Worm (Caenorhabditis elegans) whole organism, young adult: ENCODE measurements around the gene C18D11.6.

Experiments used
- B0336.3 ChIP-seq: fragments of 200-800 bp; sonication (Bioruptor generic); IDR thresholded peaks from 2 replicates; pipeline ENCODE4 v1.3.6; 2022; ENCODE audit warnings: missing genetic modification characterization, missing compliant biosample characterization
- D2030.7 ChIP-seq: fragments of 200-800 bp; sonication (Bioruptor generic); IDR thresholded peaks from 2 replicates; pipeline ENCODE4 v1.3.6; 2022; ENCODE audit warnings: missing genetic modification reagents, missing genetic modification characterization, missing compliant biosample characterization
- F23B12.7 ChIP-seq: sonication (generic microtip); optimal IDR thresholded peaks from 2 replicates; lab custom pipeline; 2017; ENCODE audit warnings: missing genetic modification characterization, mild to moderate bottlenecking, missing compliant biosample characterization, antibody characterized with exemption, moderate library complexity; ENCODE audit not compliant: insufficient read depth
- F33H1.4 ChIP-seq: fragments of 200-800 bp; sonication (Bioruptor generic); IDR thresholded peaks from 2 replicates; pipeline ENCODE4 v1.3.6; 2022; ENCODE audit warnings: missing genetic modification reagents, missing genetic modification characterization, missing compliant biosample characterization
- T26A5.8 ChIP-seq: sonication (generic microtip); optimal IDR thresholded peaks from 2 replicates; lab custom pipeline; 2016; ENCODE audit warnings: missing genetic modification characterization, missing compliant biosample characterization
- Y53G8AR.9 ChIP-seq: fragments of 200-800 bp; sonication (Bioruptor generic); conservative IDR thresholded peaks from 2 replicates; pipeline ENCODE4 v1.3.6; 2022; ENCODE audit warnings: missing genetic modification reagents, missing genetic modification characterization, missing compliant biosample characterization
- Y67H2A.10 ChIP-seq: fragments of 200-800 bp; sonication (Bioruptor generic); conservative IDR thresholded peaks from 2 replicates; pipeline ENCODE4 v1.3.6; 2022; ENCODE audit warnings: missing genetic modification reagents, missing genetic modification characterization, missing compliant biosample characterization
- cebp-1 ChIP-seq, 2 experiments: fragments of 200-800 bp in 1 of 2; sonication (Bioruptor generic) in 1 of 2; sonication (generic microtip) in 1 of 2; IDR thresholded peaks in 1 of 2; optimal IDR thresholded peaks in 1 of 2; 2 replicates each; pipeline versions ENCODE4 v1.3.6 to Lab custom; 2017 to 2022; ENCODE audit warnings: missing compliant biosample characterization in 2 of 2, missing genetic modification characterization in 2 of 2, mild to moderate bottlenecking in 1 of 2, missing genetic modification reagents in 1 of 2, moderate library complexity in 1 of 2
- ceh-100 ChIP-seq: fragments of 200-800 bp; sonication (Bioruptor generic); IDR thresholded peaks from 2 replicates; pipeline ENCODE4 v1.3.6; 2022; ENCODE audit warnings: missing genetic modification reagents, missing genetic modification characterization, missing compliant biosample characterization
- ceh-91 ChIP-seq: fragments of 200-800 bp; sonication (Bioruptor generic); IDR thresholded peaks from 2 replicates; pipeline ENCODE4 v1.3.6; 2022; ENCODE audit warnings: missing genetic modification reagents, missing genetic modification characterization, missing compliant biosample characterization
- die-1 ChIP-seq: sonication (generic microtip); optimal IDR thresholded peaks from 2 replicates; lab custom pipeline; 2016; ENCODE audit warnings: missing genotype, mild to moderate bottlenecking, missing genetic modification characterization, missing compliant biosample characterization
- dpl-1 ChIP-seq: fragments of 150-350 bp; optimal IDR thresholded peaks from 2 replicates; lab custom pipeline; 2014; ENCODE audit warnings: missing biosample characterization, missing genetic modification reagents, missing genetic modification characterization
- efl-1 ChIP-seq: fragments of 150-350 bp; optimal IDR thresholded peaks from 2 replicates; lab custom pipeline; 2014; ENCODE audit warnings: missing biosample characterization, missing genetic modification reagents, missing genetic modification characterization
- egl-18 ChIP-seq: fragments of 200-800 bp; sonication (Bioruptor generic); IDR thresholded peaks from 2 replicates; pipeline ENCODE4 v1.3.6; 2022; ENCODE audit warnings: missing genetic modification reagents, missing genetic modification characterization, missing compliant biosample characterization
- egl-44 ChIP-seq: fragments of 200-800 bp; sonication (Bioruptor generic); IDR thresholded peaks from 2 replicates; pipeline ENCODE4 v1.3.6; 2022; ENCODE audit warnings: missing genetic modification reagents, missing genetic modification characterization, missing compliant biosample characterization
- egrh-3 ChIP-seq: fragments of 200-800 bp; sonication (Bioruptor generic); IDR thresholded peaks from 2 replicates; pipeline ENCODE4 v1.3.6; 2022; ENCODE audit warnings: missing genetic modification reagents, missing genetic modification characterization, missing compliant biosample characterization
- ets-4 ChIP-seq: fragments of 200-800 bp; sonication (Bioruptor generic); optimal IDR thresholded peaks from 2 replicates; lab custom pipeline; 2018; ENCODE audit warnings: mild to moderate bottlenecking, missing genetic modification characterization, missing compliant biosample characterization
- him-1 ChIP-seq: sonication (generic microtip); optimal IDR thresholded peaks from 2 replicates; lab custom pipeline; 2016; ENCODE audit warnings: missing genotype, missing genetic modification reagents, missing genetic modification characterization, missing compliant biosample characterization
- hlh-12 ChIP-seq: sonication (generic microtip); optimal IDR thresholded peaks from 2 replicates; lab custom pipeline; 2016; ENCODE audit warnings: missing genetic modification characterization, missing compliant biosample characterization
- hlh-26 ChIP-seq: fragments of 200-800 bp; sonication (Bioruptor generic); conservative IDR thresholded peaks from 2 replicates; pipeline ENCODE4 v1.3.6; 2022; ENCODE audit warnings: missing genetic modification reagents, missing genetic modification characterization, missing compliant biosample characterization
- hmg-1.2 ChIP-seq: fragments of 200-800 bp; sonication (Bioruptor generic); IDR thresholded peaks from 2 replicates; pipeline ENCODE4 v1.3.6; 2022; ENCODE audit warnings: missing genetic modification reagents, missing genetic modification characterization, missing compliant biosample characterization
- hmg-20 ChIP-seq: fragments of 200-800 bp; sonication (Bioruptor generic); IDR thresholded peaks from 2 replicates; pipeline ENCODE4 v1.3.6; 2022; ENCODE audit warnings: missing genetic modification reagents, missing genetic modification characterization, missing compliant biosample characterization
- lag-1 ChIP-seq: fragments of 200-800 bp; sonication (Bioruptor generic); IDR thresholded peaks from 2 replicates; pipeline ENCODE4 v1.3.6; 2022; ENCODE audit warnings: missing genetic modification reagents, missing genetic modification characterization, missing compliant biosample characterization
- lin-26 ChIP-seq: fragments of 200-800 bp; sonication (Bioruptor generic); IDR thresholded peaks from 2 replicates; pipeline ENCODE4 v1.3.6; 2022; ENCODE audit warnings: missing genetic modification reagents, missing genetic modification characterization, missing compliant biosample characterization
- lin-35 ChIP-seq, 3 experiments: fragments of 150-350 bp in 2 of 3; sonication (generic microtip) in 1 of 3; optimal IDR thresholded peaks; 2 replicates each; lab custom pipeline; 2014 to 2018; ENCODE audit warnings: missing biosample characterization in 3 of 3, missing genetic modification characterization in 3 of 3, missing genetic modification reagents in 3 of 3
- lin-40 ChIP-seq: sonication (generic microtip); optimal IDR thresholded peaks from 2 replicates; lab custom pipeline; 2016; ENCODE audit warnings: missing genetic modification characterization, mild to moderate bottlenecking, missing compliant biosample characterization, missing genotype, missing genetic modification reagents
- lin-54 ChIP-seq: fragments of 200-800 bp; sonication (Bioruptor generic); optimal IDR thresholded peaks from 2 replicates; lab custom pipeline; 2018; ENCODE audit warnings: mild to moderate bottlenecking, missing genetic modification characterization, missing compliant biosample characterization
- lir-1 ChIP-seq: fragments of 200-800 bp; sonication (Bioruptor generic); conservative IDR thresholded peaks from 2 replicates; pipeline ENCODE4 v1.3.6; 2022; ENCODE audit warnings: missing genetic modification reagents, missing genetic modification characterization, missing compliant biosample characterization
- lsl-1 ChIP-seq: fragments of 200-800 bp; sonication (Bioruptor generic); optimal IDR thresholded peaks from 2 replicates; lab custom pipeline; 2018; ENCODE audit warnings: mild to moderate bottlenecking, missing genetic modification characterization, moderate library complexity, missing compliant biosample characterization
- madf-10 ChIP-seq: sonication (generic microtip); optimal IDR thresholded peaks from 2 replicates; lab custom pipeline; 2016; ENCODE audit warnings: mild to moderate bottlenecking, missing genetic modification characterization, missing compliant biosample characterization
- madf-8 ChIP-seq: fragments of 200-800 bp; sonication (Bioruptor generic); conservative IDR thresholded peaks from 2 replicates; pipeline ENCODE4 v1.3.6; 2022; ENCODE audit warnings: missing genetic modification reagents, missing genetic modification characterization, missing compliant biosample characterization
- mcd-1 ChIP-seq: fragments of 200-800 bp; sonication (Bioruptor generic); IDR thresholded peaks from 2 replicates; pipeline ENCODE4 v1.3.6; 2022; ENCODE audit warnings: missing genetic modification reagents, missing genetic modification characterization, missing compliant biosample characterization
- nfya-2 ChIP-seq: fragments of 200-800 bp; sonication (Bioruptor generic); IDR thresholded peaks from 2 replicates; pipeline ENCODE4 v1.3.6; 2022; ENCODE audit warnings: missing genetic modification reagents, missing genetic modification characterization, missing compliant biosample characterization
- nfyb-1 ChIP-seq: fragments of 200-800 bp; sonication (Bioruptor generic); IDR thresholded peaks from 2 replicates; pipeline ENCODE4 v1.3.6; 2022; ENCODE audit warnings: missing genetic modification reagents, missing genetic modification characterization, missing compliant biosample characterization
- nhr-120 ChIP-seq: fragments of 200-800 bp; sonication (Bioruptor generic); IDR thresholded peaks from 2 replicates; pipeline ENCODE4 v1.3.6; 2022; ENCODE audit warnings: missing genetic modification characterization, missing compliant biosample characterization
- nhr-80 ChIP-seq: sonication (generic microtip); optimal IDR thresholded peaks from 2 replicates; lab custom pipeline; 2016; ENCODE audit warnings: missing genetic modification characterization, missing compliant biosample characterization
- rcor-1 ChIP-seq: fragments of 200-800 bp; sonication (Bioruptor generic); IDR thresholded peaks from 2 replicates; pipeline ENCODE4 v1.3.6; 2022; ENCODE audit warnings: missing genetic modification reagents, missing genetic modification characterization, missing compliant biosample characterization
- snpc-1.1 ChIP-seq: sonication (generic microtip); optimal IDR thresholded peaks from 2 replicates; lab custom pipeline; 2017; ENCODE audit warnings: missing genetic modification characterization, mild to moderate bottlenecking, missing compliant biosample characterization, antibody characterized with exemption, moderate library complexity, missing genotype, missing genetic modification reagents; ENCODE audit not compliant: insufficient read depth
- snpc-4 ChIP-seq, 5 experiments: fragments of 150-350 bp in 1 of 5; sonication (generic microtip) in 4 of 5; optimal IDR thresholded peaks; 2 replicates each; lab custom pipeline; 2014 to 2018; ENCODE audit warnings: missing genetic modification characterization in 5 of 5, missing biosample characterization in 3 of 5, antibody characterized with exemption in 2 of 5, mild to moderate bottlenecking in 2 of 5, missing compliant biosample characterization in 2 of 5, missing genotype in 2 of 5, moderate library complexity in 2 of 5, missing genetic modification reagents in 1 of 5
- somi-1 ChIP-seq: fragments of 200-800 bp; sonication (Bioruptor generic); optimal IDR thresholded peaks from 2 replicates; lab custom pipeline; 2018; ENCODE audit warnings: mild to moderate bottlenecking, missing genetic modification characterization, missing compliant biosample characterization
- tlf-1 ChIP-seq: fragments of 200-800 bp; sonication (Bioruptor generic); optimal IDR thresholded peaks from 2 replicates; lab custom pipeline; 2018; ENCODE audit warnings: mild to moderate bottlenecking, missing genetic modification characterization, missing compliant biosample characterization
- unc-62 ChIP-seq: fragments of 150-350 bp; optimal IDR thresholded peaks from 2 replicates; lab custom pipeline; 2014; ENCODE audit warnings: missing biosample characterization, missing genetic modification reagents, missing genetic modification characterization
- zfh-2 ChIP-seq: fragments of 200-800 bp; sonication (Bioruptor generic); conservative IDR thresholded peaks from 2 replicates; pipeline ENCODE4 v1.3.6; 2022; ENCODE audit warnings: missing genetic modification reagents, missing genetic modification characterization, missing compliant biosample characterization
- ztf-18 ChIP-seq: sonication (generic microtip); optimal IDR thresholded peaks from 2 replicates; lab custom pipeline; 2016; ENCODE audit warnings: missing genotype, mild to moderate bottlenecking, missing genetic modification characterization, missing compliant biosample characterization
- ztf-26 ChIP-seq: sonication (generic microtip); optimal IDR thresholded peaks from 2 replicates; lab custom pipeline; 2017; ENCODE audit warnings: missing genetic modification characterization, missing compliant biosample characterization
- ztf-28 ChIP-seq: fragments of 200-800 bp; sonication (Bioruptor generic); IDR thresholded peaks from 2 replicates; pipeline ENCODE4 v1.3.6; 2022; ENCODE audit warnings: missing genetic modification reagents, missing genetic modification characterization, missing compliant biosample characterization

C18D11.6 gene

ce11 chrIII:11823260-11823659 lies 12.9 kb downstream of the C18D11.6 start, which contains the start of gene C18D11.3 (continued):
- TF ChIP-seq Y67H2A.10 (peak; percentile 71; the same call in 1 of the 2 replicates), lir-1 (GFP tag; lab: Robert Waterston, UW) (no peak), snpc-1.1 (tag; lab: Kevin White, UChicago) (no peak), ceh-100 (GFP tag; lab: Robert Waterston, UW) (peak; percentile 75), tlf-1 (peak; percentile 58), madf-10 (tag; lab: Kevin White, UChicago) (peak; percentile 15), lin-26 (GFP tag; lab: Robert Waterston, UW) (peak; percentile 70; the same call in 1 of the 2 replicates), cebp-1 (GFP tag; IDR thresholded peaks at IDR 0.05; lab: Robert Waterston, UW) (0 out of 2 replicates have a peak, but pooled peaks have one; percentile 42), cebp-1 (tag; optimal IDR thresholded peaks at IDR 0.05; lab: Kevin White, UChicago) (peak; percentile 81), dpl-1 (GFP tag; lab: Kevin White, UChicago) (peak; percentile 57), ztf-26 (tag; lab: Kevin White, UChicago) (no peak), somi-1 (GFP tag; lab: Kevin White, UChicago) (no peak), lag-1 (GFP tag; lab: Robert Waterston, UW) (no peak), lin-35 (GFP tag; optimal IDR thresholded peaks at IDR 0.05; lab: Kevin White, UChicago) (peak in 1 of 3 experiments; percentile 70), hmg-20 (GFP tag; lab: Robert Waterston, UW) (0 out of 2 replicates have a peak, but pooled peaks have one; percentile 19), D2030.7 (GFP tag; lab: Robert Waterston, UW) (peak; percentile 49; the same call in 1 of the 2 replicates), Y53G8AR.9 (GFP tag; lab: Robert Waterston, UW) (0 out of 2 replicates have a peak, but pooled peaks have one; percentile 48), snpc-4 (GFP tag; optimal IDR thresholded peaks at IDR 0.05; lab: Kevin White, UChicago) (peak; percentile 32), snpc-4 (tag; optimal IDR thresholded peaks at IDR 0.05; lab: Kevin White, UChicago) (peak in 3 of 4 experiments; percentile 26 to 71 (median 52)), hlh-12 (no peak), F33H1.4 (GFP tag; lab: Robert Waterston, UW) (peak; percentile 51), madf-8 (GFP tag; lab: Robert Waterston, UW) (peak; percentile 31; the same call in 1 of the 2 replicates), nhr-80 (tag; lab: Kevin White, UChicago) (peak; percentile 75), unc-62 (no peak), rcor-1 (peak; percentile 19; the same call in 1 of the 2 replicates), ets-4 (GFP tag; lab: Kevin White, UChicago) (peak; percentile 27), B0336.3 (peak; percentile 79), ztf-18 (tag; lab: Kevin White, UChicago) (peak; percentile 8), lin-40 (peak; percentile 72), efl-1 (GFP tag; lab: Kevin White, UChicago) (peak; percentile 65), egrh-3 (GFP tag; lab: Robert Waterston, UW) (0 out of 2 replicates have a peak, but pooled peaks have one; percentile 14), lin-54 (GFP tag; lab: Kevin White, UChicago) (peak; percentile 71), him-1 (tag; lab: Kevin White, UChicago) (peak; percentile 16), ceh-91 (GFP tag; lab: Robert Waterston, UW) (peak; percentile 33; the same call in 1 of the 2 replicates), F23B12.7 (tag; lab: Kevin White, UChicago) (peak; percentile 57), mcd-1 (peak; percentile 84), die-1 (tag; lab: Kevin White, UChicago) (no peak), nhr-120 (GFP tag; lab: Robert Waterston, UW) (no peak), nfyb-1 (peak; percentile 80), zfh-2 (GFP tag; lab: Robert Waterston, UW) (peak; percentile 56; the same call in 1 of the 2 replicates), hmg-1.2 (GFP tag; lab: Robert Waterston, UW) (peak; percentile 63; the same call in 1 of the 2 replicates), ztf-28 (GFP tag; lab: Robert Waterston, UW) (0 out of 2 replicates have a peak, but pooled peaks have one; percentile 7), egl-18 (GFP tag; lab: Robert Waterston, UW) (no peak), hlh-26 (GFP tag; lab: Robert Waterston, UW) (no peak), nfya-2 (GFP tag; lab: Robert Waterston, UW) (no peak), T26A5.8 (tag; lab: Kevin White, UChicago) (no peak), lsl-1 (peak; percentile 84), egl-44 (peak; percentile 69; the same call in 1 of the 2 replicates)
